Fruit fly (Drosophila melanogaster) whole organism, pupa: ENCODE results near the gene Sf3b1.

Source experiments
- CG12605 ChIP-seq: fragments of 200-800 bp; sonication (Bioruptor generic); IDR thresholded peaks from 2 replicates; pipeline ENCODE4 v1.3.6; 2022; ENCODE audit warnings: missing biosample characterization, missing genetic modification characterization
- Snoo ChIP-seq: fragments of 200-800 bp; sonication (Bioruptor generic); optimal IDR thresholded peaks from 3 replicates; lab custom pipeline; 2017; ENCODE audit warnings: missing biosample characterization, mild to moderate bottlenecking, missing genetic modification characterization, inconsistent platforms

dm6 chr2L:524515-524920 lies 43.6 kb upstream of the Sf3b1 start:
- peak; percentile 42; the same call in 1 of the 2 replicates for TF ChIP-seq CG12605 (GFP tag; lab: Robert Waterston, UW)
- TF ChIP-seq Snoo: peak; percentile 12
